Worm (Caenorhabditis elegans) whole organism, L1 larva: Measurements from ENCODE around the gene F18E9.1.

ENCODE experiments used
- C16A3.4 ChIP-seq: fragments of 150-350 bp; optimal IDR thresholded peaks from 2 replicates; lab custom pipeline; 2014; ENCODE audit warnings: missing biosample characterization, missing genetic modification characterization
- F16B12.6 ChIP-seq: fragments of 150-350 bp; optimal IDR thresholded peaks from 2 replicates; lab custom pipeline; 2014; ENCODE audit warnings: missing biosample characterization, missing genetic modification characterization
- Y116A8C.19 ChIP-seq: sonication (generic microtip); optimal IDR thresholded peaks from 2 replicates; lab custom pipeline; 2016; ENCODE audit warnings: missing compliant biosample characterization, missing genetic modification characterization, borderline replicate concordance
- alr-1 ChIP-seq: fragments of 200-800 bp; sonication (Bioruptor generic); optimal IDR thresholded peaks from 2 replicates; lab custom pipeline; 2018; ENCODE audit warnings: borderline replicate concordance, mild to moderate bottlenecking, missing genetic modification characterization, missing compliant biosample characterization
- ama-1 ChIP-seq: fragments of 150-350 bp; optimal IDR thresholded peaks from 2 replicates; lab custom pipeline; 2014
- blmp-1 ChIP-seq: fragments of 150-350 bp; optimal IDR thresholded peaks from 2 replicates; lab custom pipeline; 2014; ENCODE audit warnings: missing biosample characterization, missing genetic modification characterization
- ceh-8 ChIP-seq: fragments of 200-800 bp; sonication (Bioruptor generic); optimal IDR thresholded peaks from 2 replicates; lab custom pipeline; 2018; ENCODE audit warnings: mild to moderate bottlenecking, missing genetic modification characterization, moderate library complexity, missing compliant biosample characterization
- ceh-82 ChIP-seq, 3 experiments: fragments of 150-350 bp in 1 of 3; sonication (generic microtip) in 2 of 3; optimal IDR thresholded peaks; 2 replicates each; lab custom pipeline; 2014 to 2017; ENCODE audit warnings: missing biosample characterization in 3 of 3, missing genetic modification characterization in 3 of 3
- ces-1 ChIP-seq: fragments of 150-350 bp; optimal IDR thresholded peaks from 2 replicates; lab custom pipeline; 2014; ENCODE audit warnings: missing biosample characterization, missing genetic modification reagents, missing genetic modification characterization
- dpl-1 ChIP-seq, 3 experiments: fragments of 150-350 bp in 2 of 3; sonication (generic microtip) in 1 of 3; optimal IDR thresholded peaks; 2 replicates each; lab custom pipeline; 2014 to 2017; ENCODE audit warnings: missing biosample characterization in 3 of 3, missing genetic modification characterization in 3 of 3, missing genetic modification reagents in 3 of 3
- dsc-1 ChIP-seq: sonication (generic microtip); optimal IDR thresholded peaks from 2 replicates; lab custom pipeline; 2016; ENCODE audit warnings: mild to moderate bottlenecking, missing genetic modification characterization, missing compliant biosample characterization
- efl-1 ChIP-seq, 4 experiments: fragments of 150-350 bp; optimal IDR thresholded peaks in 3 of 4; peaks in 1 of 4; 1 replicate in 1 of 4; 2 replicates in 3 of 4; lab custom pipeline; 2014; ENCODE audit warnings: missing biosample characterization in 2 of 4, missing genetic modification characterization in 2 of 4, missing genetic modification reagents in 2 of 4
- egl-13 ChIP-seq: sonication (generic microtip); optimal IDR thresholded peaks from 2 replicates; lab custom pipeline; 2016; ENCODE audit warnings: missing genotype, missing genetic modification reagents, missing genetic modification characterization, missing compliant biosample characterization
- elt-2 ChIP-seq: sonication (generic microtip); optimal IDR thresholded peaks from 2 replicates; lab custom pipeline; 2016; ENCODE audit warnings: missing genetic modification characterization, mild to moderate bottlenecking, inconsistent platforms, missing compliant biosample characterization, missing genetic modification reagents
- elt-3 ChIP-seq, 6 experiments: fragments of 150-350 bp in 1 of 6; sonication (generic microtip); optimal IDR thresholded peaks; 2 replicates each; lab custom pipeline; 2017 to 2018; ENCODE audit warnings: missing biosample characterization in 6 of 6, missing genetic modification characterization in 6 of 6, inconsistent platforms in 1 of 6
- ets-5 ChIP-seq: fragments of 200-800 bp; sonication (Bioruptor generic); IDR thresholded peaks from 2 replicates; pipeline ENCODE4 v1.3.6; 2022; ENCODE audit warnings: missing genetic modification characterization, missing compliant biosample characterization
- fkh-10 ChIP-seq: sonication (generic microtip); optimal IDR thresholded peaks from 2 replicates; lab custom pipeline; 2017; ENCODE audit warnings: missing biosample characterization, missing genetic modification reagents, missing genetic modification characterization
- fkh-4 ChIP-seq: sonication (generic microtip); optimal IDR thresholded peaks from 2 replicates; lab custom pipeline; 2016; ENCODE audit warnings: missing compliant biosample characterization, missing genetic modification characterization, borderline replicate concordance
- fkh-8 ChIP-seq: sonication (generic microtip); optimal IDR thresholded peaks from 2 replicates; lab custom pipeline; 2016; ENCODE audit warnings: mild to moderate bottlenecking, missing genetic modification characterization, missing compliant biosample characterization
- fos-1 ChIP-seq: fragments of 150-350 bp; optimal IDR thresholded peaks from 2 replicates; lab custom pipeline; 2014; ENCODE audit warnings: missing biosample characterization, missing genetic modification characterization
- irx-1 ChIP-seq: sonication (generic microtip); optimal IDR thresholded peaks from 2 replicates; lab custom pipeline; 2016; ENCODE audit warnings: missing genetic modification characterization, missing compliant biosample characterization
- isw-1 ChIP-seq: fragments of 200-800 bp; sonication (Bioruptor generic); IDR thresholded peaks from 2 replicates; pipeline ENCODE4 v1.3.6; 2022; ENCODE audit warnings: missing genetic modification characterization, missing compliant biosample characterization
- lin-13 ChIP-seq: fragments of 150-350 bp; optimal IDR thresholded peaks from 2 replicates; lab custom pipeline; 2014; ENCODE audit warnings: missing biosample characterization, missing genetic modification reagents, missing genetic modification characterization
- lin-15B ChIP-seq: fragments of 150-350 bp; sonication (generic microtip); optimal IDR thresholded peaks from 3 replicates; lab custom pipeline; 2014; ENCODE audit warnings: missing biosample characterization, missing genetic modification characterization
- lin-39 ChIP-seq: fragments of 150-350 bp; optimal IDR thresholded peaks from 2 replicates; lab custom pipeline; 2014; ENCODE audit warnings: missing biosample characterization, missing genetic modification reagents, missing genetic modification characterization
- lir-3 ChIP-seq: sonication (generic microtip); optimal IDR thresholded peaks from 2 replicates; lab custom pipeline; 2016; ENCODE audit warnings: mild to moderate bottlenecking, missing genetic modification characterization, moderate library complexity, missing compliant biosample characterization; ENCODE audit not compliant: poor library complexity
- mab-9 ChIP-seq: fragments of 200-800 bp; sonication (Bioruptor generic); IDR thresholded peaks from 2 replicates; pipeline ENCODE4 v1.3.6; 2022; ENCODE audit warnings: missing genetic modification reagents, missing genetic modification characterization, missing compliant biosample characterization
- mdl-1 ChIP-seq, 2 experiments: fragments of 150-350 bp; optimal IDR thresholded peaks; 2 replicates each; lab custom pipeline; 2014 to 2017; ENCODE audit warnings: missing biosample characterization in 2 of 2, missing genetic modification characterization in 2 of 2, inconsistent platforms in 1 of 2
- mef-2 ChIP-seq: fragments of 150-350 bp; optimal IDR thresholded peaks from 2 replicates; lab custom pipeline; 2014; ENCODE audit warnings: missing biosample characterization, missing genetic modification characterization
- mep-1 ChIP-seq: fragments of 150-350 bp; optimal IDR thresholded peaks from 2 replicates; lab custom pipeline; 2014; ENCODE audit warnings: missing biosample characterization, missing genetic modification characterization
- nhr-19 ChIP-seq: fragments of 200-800 bp; sonication (Bioruptor generic); conservative IDR thresholded peaks from 2 replicates; pipeline ENCODE4 v1.3.6; 2022; ENCODE audit warnings: missing genetic modification characterization, missing compliant biosample characterization
- nhr-237 ChIP-seq: fragments of 150-350 bp; optimal IDR thresholded peaks from 2 replicates; lab custom pipeline; 2014; ENCODE audit warnings: missing biosample characterization, missing genetic modification characterization
- nhr-28 ChIP-seq: fragments of 150-350 bp; optimal IDR thresholded peaks from 2 replicates; lab custom pipeline; 2014; ENCODE audit warnings: missing biosample characterization, missing genetic modification characterization
- nhr-71 ChIP-seq: sonication (generic microtip); optimal IDR thresholded peaks from 2 replicates; lab custom pipeline; 2016; ENCODE audit warnings: mild to moderate bottlenecking, missing genetic modification characterization, moderate library complexity, missing compliant biosample characterization
- nhr-76 ChIP-seq: sonication (generic microtip); optimal IDR thresholded peaks from 2 replicates; lab custom pipeline; 2017; ENCODE audit warnings: missing biosample characterization, missing genetic modification characterization
- nhr-77 ChIP-seq: fragments of 150-350 bp; optimal IDR thresholded peaks from 2 replicates; lab custom pipeline; 2014; ENCODE audit warnings: missing biosample characterization, missing genetic modification characterization
- nhr-84 ChIP-seq: sonication (generic microtip); optimal IDR thresholded peaks from 2 replicates; lab custom pipeline; 2017; ENCODE audit warnings: missing biosample characterization, missing genetic modification characterization
- nhr-90 ChIP-seq: sonication (generic microtip); optimal IDR thresholded peaks from 2 replicates; lab custom pipeline; 2016; ENCODE audit warnings: mild to moderate bottlenecking, missing genetic modification characterization, missing compliant biosample characterization; ENCODE audit not compliant: poor library complexity
- pag-3 ChIP-seq: sonication (generic microtip); optimal IDR thresholded peaks from 2 replicates; lab custom pipeline; 2017; ENCODE audit warnings: missing genetic modification characterization, mild to moderate bottlenecking, missing compliant biosample characterization, antibody characterized with exemption, borderline replicate concordance; ENCODE audit not compliant: insufficient read depth
- rnt-1 ChIP-seq: sonication (generic microtip); optimal IDR thresholded peaks from 2 replicates; lab custom pipeline; 2016; ENCODE audit warnings: mild to moderate bottlenecking, missing genetic modification characterization, moderate library complexity, missing compliant biosample characterization
- skn-1 ChIP-seq: fragments of 150-350 bp; optimal IDR thresholded peaks from 2 replicates; lab custom pipeline; 2014; ENCODE audit warnings: missing biosample characterization, missing genetic modification characterization
- sox-4 ChIP-seq: sonication (generic microtip); optimal IDR thresholded peaks from 2 replicates; lab custom pipeline; 2016; ENCODE audit warnings: missing genetic modification characterization, missing compliant biosample characterization
- sptf-1 ChIP-seq: fragments of 150-350 bp; optimal IDR thresholded peaks from 2 replicates; lab custom pipeline; 2014; ENCODE audit warnings: missing biosample characterization, missing genetic modification characterization
- sup-37 ChIP-seq: fragments of 200-800 bp; sonication (Bioruptor generic); optimal IDR thresholded peaks from 2 replicates; lab custom pipeline; 2018; ENCODE audit warnings: mild to moderate bottlenecking, missing genetic modification characterization, missing compliant biosample characterization
- tbx-2 ChIP-seq: sonication (generic microtip); optimal IDR thresholded peaks from 2 replicates; lab custom pipeline; 2016; ENCODE audit warnings: missing genetic modification characterization, missing compliant biosample characterization
- tlp-1 ChIP-seq: fragments of 150-350 bp; optimal IDR thresholded peaks from 2 replicates; lab custom pipeline; 2014; ENCODE audit warnings: missing biosample characterization, missing genetic modification characterization
- unc-62 ChIP-seq: fragments of 150-350 bp; optimal IDR thresholded peaks from 2 replicates; lab custom pipeline; 2014; ENCODE audit warnings: missing biosample characterization, missing genetic modification reagents, missing genetic modification characterization
- unc-86 ChIP-seq: sonication (generic microtip); optimal IDR thresholded peaks from 2 replicates; lab custom pipeline; 2016; ENCODE audit warnings: missing genetic modification characterization, missing compliant biosample characterization
- unc-98 ChIP-seq: fragments of 200-800 bp; sonication (Bioruptor generic); IDR thresholded peaks from 2 replicates; pipeline ENCODE4 v1.3.6; 2022; ENCODE audit warnings: missing genetic modification characterization, missing compliant biosample characterization
- vab-15 ChIP-seq: sonication (generic microtip); optimal IDR thresholded peaks from 2 replicates; lab custom pipeline; 2017; ENCODE audit warnings: missing genotype, mild to moderate bottlenecking, missing genetic modification characterization, missing compliant biosample characterization
- zag-1 ChIP-seq: fragments of 150-350 bp; optimal IDR thresholded peaks from 2 replicates; lab custom pipeline; 2014; ENCODE audit warnings: missing biosample characterization, missing genetic modification characterization
- zip-4 ChIP-seq: fragments of 200-800 bp; sonication (Bioruptor generic); optimal IDR thresholded peaks from 2 replicates; lab custom pipeline; 2018; ENCODE audit warnings: mild to moderate bottlenecking, missing genetic modification characterization, moderate library complexity, missing compliant biosample characterization
- ztf-11 ChIP-seq, 2 experiments: sonication (generic microtip); optimal IDR thresholded peaks; 2 replicates each; lab custom pipeline; 2016 to 2017; ENCODE audit warnings: missing genetic modification characterization in 2 of 2, missing biosample characterization in 1 of 2, missing compliant biosample characterization in 1 of 2

The F18E9.1 gene

ce11 chrX:8646287-8646686 is 45.0 kb downstream of the F18E9.1 start:
- TF ChIP-seq blmp-1 (tag; lab: Kevin White, UChicago) (no peak), nhr-77 (tag; lab: Kevin White, UChicago) (peak; percentile 26), isw-1 (no peak), lin-39 (tag; lab: Kevin White, UChicago) (no peak), elt-2 (tag; lab: Kevin White, UChicago) (no peak), F16B12.6 (no peak), pag-3 (no peak), fkh-8 (tag; lab: Kevin White, UChicago) (no peak), efl-1 (optimal IDR thresholded peaks at IDR 0.05; lab: Kevin White, UChicago) (no peak), efl-1 (GFP tag; optimal IDR thresholded peaks at IDR 0.05 in 1 of 2; lab: Kevin White, UChicago) (peak in 1 of 2 experiments; percentile 6), mef-2 (tag; lab: Kevin White, UChicago) (no peak), fkh-4 (tag; lab: Kevin White, UChicago) (no peak), nhr-28 (tag; lab: Kevin White, UChicago) (no peak), mab-9 (no peak), nhr-84 (tag; lab: Kevin White, UChicago) (no peak), lir-3 (tag; lab: Kevin White, UChicago) (no peak), tbx-2 (tag; lab: Kevin White, UChicago) (no peak), zag-1 (tag; lab: Kevin White, UChicago) (no peak), nhr-90 (tag; lab: Kevin White, UChicago) (peak; percentile 29), sptf-1 (no peak), dsc-1 (tag; lab: Kevin White, UChicago) (no peak), ceh-8 (no peak), Y116A8C.19 (no peak), vab-15 (no peak), ces-1 (GFP tag; lab: Kevin White, UChicago) (no peak), zip-4 (GFP tag; lab: Kevin White, UChicago) (no peak), rnt-1 (tag; lab: Kevin White, UChicago) (peak; percentile 32), skn-1 (no peak), fkh-10 (GFP tag; lab: Kevin White, UChicago) (no peak), sup-37 (no peak), nhr-71 (tag; lab: Kevin White, UChicago) (peak; percentile 31), nhr-19 (0 out of 2 replicates have a peak, but pooled peaks have one; percentile 7), nhr-76 (tag; lab: Kevin White, UChicago) (no peak), ets-5 (GFP tag; lab: Robert Waterston, UW) (no peak), lin-15B (tag; lab: Kevin White, UChicago) (no peak), mdl-1 (tag; optimal IDR thresholded peaks at IDR 0.05; lab: Kevin White, UChicago) (peak in 1 of 2 experiments; percentile 39), unc-86 (tag; lab: Kevin White, UChicago) (no peak), unc-62 (GFP tag; lab: Kevin White, UChicago) (no peak), C16A3.4 (tag; lab: Kevin White, UChicago) (peak; percentile 38), dpl-1 (GFP tag; optimal IDR thresholded peaks at IDR 0.05; lab: Kevin White, UChicago) (no peak), ama-1 (lab: Kevin White, UChicago) (no peak), ceh-82 (tag; optimal IDR thresholded peaks at IDR 0.05; lab: Kevin White, UChicago) (no peak), unc-98 (no peak), ztf-11 (tag; optimal IDR thresholded peaks at IDR 0.05; lab: Kevin White, UChicago) (no peak), alr-1 (no peak), mep-1 (tag; lab: Kevin White, UChicago) (peak; percentile 5), egl-13 (tag; lab: Kevin White, UChicago) (no peak), nhr-237 (tag; lab: Kevin White, UChicago) (no peak), irx-1 (tag; lab: Kevin White, UChicago) (no peak), fos-1 (tag; lab: Kevin White, UChicago) (no peak), lin-13 (no peak), sox-4 (tag; lab: Kevin White, UChicago) (no peak), tlp-1 (tag; lab: Kevin White, UChicago) (no peak), elt-3 (tag; optimal IDR thresholded peaks at IDR 0.05; lab: Kevin White, UChicago) (no peak)
